Worm (Caenorhabditis elegans) whole organism, L4 larva: ENCODE data around the gene atgl-1.

Experiments used
- aly-2 ChIP-seq: sonication (generic microtip); optimal IDR thresholded peaks from 2 replicates; lab custom pipeline; 2018; ENCODE audit warnings: missing biosample characterization, missing genetic modification characterization
- daf-8 ChIP-seq: fragments of 200-800 bp; sonication (Bioruptor generic); IDR thresholded peaks from 2 replicates; pipeline ENCODE4 v1.3.6; 2022; ENCODE audit warnings: missing genetic modification characterization, missing compliant biosample characterization
- nhr-76 ChIP-seq: fragments of 150-350 bp; optimal IDR thresholded peaks from 2 replicates; lab custom pipeline; 2014; ENCODE audit warnings: missing biosample characterization, missing genetic modification characterization

ce11 chrIII:6452278-6452677 is 33.0 kb upstream of the atgl-1 start, which contains the start of gene set-1:
- TF ChIP-seq daf-8 (GFP tag; lab: Robert Waterston, UW) (no peak), nhr-76 (tag; lab: Kevin White, UChicago) (no peak), aly-2 (tag; lab: Kevin White, UChicago) (no peak)
